Worm (Caenorhabditis elegans) whole organism, L3 larva: ENCODE measurements around the gene mtre-1.

Source experiments
- R02D3.7 ChIP-seq: fragments of 150-350 bp; optimal IDR thresholded peaks from 2 replicates; lab custom pipeline; 2014; ENCODE audit warnings: missing biosample characterization, missing genetic modification characterization
- ZK546.5 ChIP-seq: sonication (generic microtip); optimal IDR thresholded peaks from 2 replicates; lab custom pipeline; 2017; ENCODE audit warnings: missing biosample characterization, missing genetic modification characterization
- aly-2 ChIP-seq: fragments of 150-350 bp; optimal IDR thresholded peaks from 2 replicates; lab custom pipeline; 2014; ENCODE audit warnings: missing biosample characterization, missing genetic modification characterization
- ama-1 ChIP-seq: fragments of 150-350 bp; optimal IDR thresholded peaks from 2 replicates; lab custom pipeline; 2018
- ceh-16 ChIP-seq: sonication (generic microtip); optimal IDR thresholded peaks from 2 replicates; lab custom pipeline; 2017; ENCODE audit warnings: missing biosample characterization, missing genetic modification characterization
- ceh-82 ChIP-seq: fragments of 150-350 bp; optimal IDR thresholded peaks from 2 replicates; lab custom pipeline; 2014; ENCODE audit warnings: missing biosample characterization, missing genetic modification characterization
- ceh-9 ChIP-seq: sonication (generic microtip); optimal IDR thresholded peaks from 2 replicates; lab custom pipeline; 2018; ENCODE audit warnings: missing biosample characterization, missing genetic modification characterization
- daf-12 ChIP-seq: fragments of 150-350 bp; optimal IDR thresholded peaks from 2 replicates; lab custom pipeline; 2014; ENCODE audit warnings: missing biosample characterization, missing genetic modification reagents, missing genetic modification characterization
- egl-27 ChIP-seq: sonication (generic microtip); optimal IDR thresholded peaks from 4 replicates; lab custom pipeline; 2017; ENCODE audit warnings: missing biosample characterization, missing genetic modification reagents, missing genetic modification characterization
- egl-5 ChIP-seq: fragments of 150-350 bp; optimal IDR thresholded peaks from 2 replicates; lab custom pipeline; 2017; ENCODE audit warnings: missing biosample characterization, missing genetic modification reagents, missing genetic modification characterization, inconsistent platforms
- elt-1 ChIP-seq: fragments of 150-350 bp; optimal IDR thresholded peaks from 2 replicates; lab custom pipeline; 2014; ENCODE audit warnings: missing biosample characterization, missing genetic modification characterization
- elt-2 ChIP-seq: sonication (generic microtip); optimal IDR thresholded peaks from 2 replicates; lab custom pipeline; 2016; ENCODE audit warnings: missing genetic modification reagents, mild to moderate bottlenecking, missing genetic modification characterization, missing compliant biosample characterization
- elt-3 ChIP-seq, 3 experiments: fragments of 150-350 bp in 1 of 3; sonication (generic microtip) in 2 of 3; optimal IDR thresholded peaks; 2 replicates in 2 of 3; 4 replicates in 1 of 3; lab custom pipeline; 2014 to 2017; ENCODE audit warnings: missing biosample characterization in 3 of 3, missing genetic modification characterization in 3 of 3
- fkh-10 ChIP-seq: sonication (generic microtip); optimal IDR thresholded peaks from 2 replicates; lab custom pipeline; 2017; ENCODE audit warnings: missing biosample characterization, missing genetic modification reagents, missing genetic modification characterization
- fkh-2 ChIP-seq: fragments of 150-350 bp; optimal IDR thresholded peaks from 2 replicates; lab custom pipeline; 2014; ENCODE audit warnings: missing biosample characterization, missing genetic modification reagents, missing genetic modification characterization
- hmg-11 ChIP-seq: sonication (generic microtip); optimal IDR thresholded peaks from 2 replicates; lab custom pipeline; 2016; ENCODE audit warnings: missing genetic modification characterization, missing compliant biosample characterization
- jun-1 ChIP-seq: fragments of 150-350 bp; optimal IDR thresholded peaks from 2 replicates; lab custom pipeline; 2014; ENCODE audit warnings: missing biosample characterization, missing genetic modification reagents, missing genetic modification characterization
- lin-15B ChIP-seq: fragments of 150-350 bp; optimal IDR thresholded peaks from 2 replicates; lab custom pipeline; 2014; ENCODE audit warnings: missing biosample characterization, missing genetic modification characterization
- lin-39 ChIP-seq: fragments of 150-350 bp; optimal IDR thresholded peaks from 2 replicates; lab custom pipeline; 2018; ENCODE audit warnings: missing biosample characterization, missing genetic modification reagents, missing genetic modification characterization
- lsy-12 ChIP-seq: sonication (generic microtip); optimal IDR thresholded peaks from 2 replicates; lab custom pipeline; 2016; ENCODE audit warnings: mild to moderate bottlenecking, missing genetic modification characterization, missing compliant biosample characterization
- nfya-1 ChIP-seq: sonication (generic microtip); optimal IDR thresholded peaks from 2 replicates; lab custom pipeline; 2017; ENCODE audit warnings: missing genetic modification characterization, mild to moderate bottlenecking, missing compliant biosample characterization, antibody characterized with exemption, moderate library complexity; ENCODE audit not compliant: insufficient read depth
- nhr-11 ChIP-seq: fragments of 150-350 bp; optimal IDR thresholded peaks from 2 replicates; lab custom pipeline; 2014; ENCODE audit warnings: missing biosample characterization, missing genetic modification characterization
- nhr-12 ChIP-seq: fragments of 150-350 bp; optimal IDR thresholded peaks from 2 replicates; lab custom pipeline; 2014; ENCODE audit warnings: missing biosample characterization, missing genetic modification characterization
- nhr-23 ChIP-seq: fragments of 150-350 bp; optimal IDR thresholded peaks from 2 replicates; lab custom pipeline; 2014; ENCODE audit warnings: missing biosample characterization, missing genetic modification reagents, missing genetic modification characterization
- nhr-237 ChIP-seq: fragments of 150-350 bp; optimal IDR thresholded peaks from 2 replicates; lab custom pipeline; 2014; ENCODE audit warnings: missing biosample characterization, missing genetic modification characterization
- nhr-25 ChIP-seq: sonication (generic microtip); optimal IDR thresholded peaks from 2 replicates; lab custom pipeline; 2017; ENCODE audit warnings: missing biosample characterization, missing genetic modification characterization
- nhr-43 ChIP-seq: sonication (generic microtip); optimal IDR thresholded peaks from 2 replicates; lab custom pipeline; 2016; ENCODE audit warnings: mild to moderate bottlenecking, missing genetic modification characterization, missing compliant biosample characterization; ENCODE audit not compliant: poor library complexity, severe bottlenecking
- nhr-67 ChIP-seq: fragments of 150-350 bp; optimal IDR thresholded peaks from 2 replicates; lab custom pipeline; 2014; ENCODE audit warnings: missing biosample characterization, missing genetic modification characterization
- nhr-77 ChIP-seq: fragments of 150-350 bp; optimal IDR thresholded peaks from 2 replicates; lab custom pipeline; 2014; ENCODE audit warnings: missing biosample characterization, missing genetic modification characterization
- pha-4 ChIP-seq: fragments of 150-350 bp; optimal IDR thresholded peaks from 2 replicates; lab custom pipeline; 2014; ENCODE audit warnings: missing biosample characterization, missing genetic modification reagents, missing genetic modification characterization
- skn-1 ChIP-seq: fragments of 150-350 bp; optimal IDR thresholded peaks from 2 replicates; lab custom pipeline; 2014; ENCODE audit warnings: missing biosample characterization, missing genetic modification characterization
- tbx-2 ChIP-seq: sonication (generic microtip); optimal IDR thresholded peaks from 2 replicates; lab custom pipeline; 2016; ENCODE audit warnings: mild to moderate bottlenecking, missing genetic modification characterization, missing compliant biosample characterization
- zag-1 ChIP-seq: fragments of 150-350 bp; optimal IDR thresholded peaks from 2 replicates; lab custom pipeline; 2014; ENCODE audit warnings: missing biosample characterization, missing genetic modification characterization
- ztf-11 ChIP-seq: fragments of 150-350 bp; optimal IDR thresholded peaks from 2 replicates; lab custom pipeline; 2014; ENCODE audit warnings: missing biosample characterization, missing genetic modification characterization
- ztf-4 ChIP-seq: fragments of 150-350 bp; optimal IDR thresholded peaks from 2 replicates; lab custom pipeline; 2014; ENCODE audit warnings: missing biosample characterization, missing genetic modification characterization

mtre-1 gene

ce11 chrII:8050477-8050876 lies at the start of gene mtre-1:
TSS of gene mtre-1 (minus strand) at chrII:8050577.
- no peak for TF ChIP-seq aly-2
- no peak for TF ChIP-seq nhr-237 (tag; lab: Kevin White, UChicago)
- no peak for TF ChIP-seq nhr-12
- no peak for TF ChIP-seq ZK546.5 (tag; lab: Kevin White, UChicago)
- no peak for TF ChIP-seq R02D3.7 (tag; lab: Kevin White, UChicago)
- TF ChIP-seq nhr-77 (tag; lab: Kevin White, UChicago), result no peak
- no peak for TF ChIP-seq hmg-11
- TF ChIP-seq ama-1 (lab: Kevin White, UChicago), result no peak
- TF ChIP-seq nhr-11 (tag; lab: Kevin White, UChicago), result no peak
- TF ChIP-seq lsy-12 (tag; lab: Kevin White, UChicago), result no peak
- TF ChIP-seq lin-15B, result no peak
- TF ChIP-seq egl-5 (tag; lab: Kevin White, UChicago), result no peak
- no peak for TF ChIP-seq fkh-10 (GFP tag; lab: Kevin White, UChicago)
- no peak for TF ChIP-seq fkh-2
- no peak for TF ChIP-seq elt-3 (tag; optimal IDR thresholded peaks at IDR 0.05; lab: Kevin White, UChicago)
- no peak for TF ChIP-seq lin-39 (tag; lab: Kevin White, UChicago)
- TF ChIP-seq nhr-43 (tag; lab: Kevin White, UChicago), result no peak
- TF ChIP-seq daf-12, result no peak
- TF ChIP-seq nfya-1, result no peak
- TF ChIP-seq egl-27 (tag; lab: Kevin White, UChicago), result no peak

- TF ChIP-seq egl-27 (tag; lab: Kevin White, UChicago) (no peak), tbx-2 (no peak), nhr-23 (peak; percentile 23), hmg-11 (no peak), elt-3 (tag; optimal IDR thresholded peaks at IDR 0.05; lab: Kevin White, UChicago) (no peak), nhr-25 (tag; lab: Kevin White, UChicago) (peak; percentile 66), aly-2 (no peak), nhr-77 (tag; lab: Kevin White, UChicago) (no peak), egl-5 (tag; lab: Kevin White, UChicago) (no peak)
Observed at ce11 chrII:8099212-8099784, 48.9 kb upstream of the mtre-1 start.

ce11 chrII:8093914-8094313 lies 43.5 kb upstream of the mtre-1 start:
- no peak for TF ChIP-seq elt-1
- peak; percentile 41 for TF ChIP-seq nhr-25 (tag; lab: Kevin White, UChicago)
- TF ChIP-seq pha-4 (tag; lab: Kevin White, UChicago), result no peak
- no peak for TF ChIP-seq ceh-16

- TF ChIP-seq nhr-237 (tag; lab: Kevin White, UChicago) (no peak), ama-1 (lab: Kevin White, UChicago) (no peak), nhr-77 (tag; lab: Kevin White, UChicago) (no peak), fkh-2 (no peak), aly-2 (no peak), ceh-82 (tag; lab: Kevin White, UChicago) (no peak), ztf-4 (tag; lab: Kevin White, UChicago) (no peak), ZK546.5 (tag; lab: Kevin White, UChicago) (no peak), lsy-12 (tag; lab: Kevin White, UChicago) (no peak), lin-39 (tag; lab: Kevin White, UChicago) (no peak)
Observed at ce11 chrII:8093283-8093682, 42.9 kb upstream of the mtre-1 start.

- no peak for TF ChIP-seq lin-39 (tag; lab: Kevin White, UChicago)
- TF ChIP-seq egl-27 (tag; lab: Kevin White, UChicago), result no peak
- no peak for TF ChIP-seq nhr-25 (tag; lab: Kevin White, UChicago)
- no peak for TF ChIP-seq ztf-11 (tag; lab: Kevin White, UChicago)
- no peak for TF ChIP-seq pha-4 (tag; lab: Kevin White, UChicago)
- no peak for TF ChIP-seq nhr-67
- no peak for TF ChIP-seq ceh-9
- no peak for TF ChIP-seq lin-15B
- no peak for TF ChIP-seq tbx-2
- no peak for TF ChIP-seq daf-12
- no peak for TF ChIP-seq ceh-16
- TF ChIP-seq nhr-23, result no peak
- no peak for TF ChIP-seq nhr-77 (tag; lab: Kevin White, UChicago)
- TF ChIP-seq zag-1, result no peak
- no peak for TF ChIP-seq R02D3.7 (tag; lab: Kevin White, UChicago)
- no peak for TF ChIP-seq nhr-237 (tag; lab: Kevin White, UChicago)
- no peak for TF ChIP-seq elt-2 (tag; lab: Kevin White, UChicago)
- no peak for TF ChIP-seq jun-1
- no peak for TF ChIP-seq ceh-82 (tag; lab: Kevin White, UChicago)
- TF ChIP-seq skn-1 (tag; lab: Kevin White, UChicago), result no peak
Observed at ce11 chrII:8092537-8092936, 42.2 kb upstream of the mtre-1 start, which contains the start of gene ltd-1. TSS of gene ltd-1 (minus strand) at chrII:8092754.
